Worm (Caenorhabditis elegans) whole organism, L1 larva: Measurements from ENCODE around the gene F19G12.4.
A peak's percentile ranks its signal among the peaks of the same experiment; 100 is the strongest.

Experiments
- C16A3.4 ChIP-seq: fragments of 150-350 bp; optimal IDR thresholded peaks from 2 replicates; lab custom pipeline; 2014; ENCODE audit warnings: missing biosample characterization, missing genetic modification characterization
- F16B12.6 ChIP-seq: fragments of 150-350 bp; optimal IDR thresholded peaks from 2 replicates; lab custom pipeline; 2014; ENCODE audit warnings: missing biosample characterization, missing genetic modification characterization
- Y116A8C.19 ChIP-seq: sonication (generic microtip); optimal IDR thresholded peaks from 2 replicates; lab custom pipeline; 2016; ENCODE audit warnings: missing compliant biosample characterization, missing genetic modification characterization, borderline replicate concordance
- ama-1 ChIP-seq: fragments of 150-350 bp; optimal IDR thresholded peaks from 2 replicates; lab custom pipeline; 2014
- ceh-8 ChIP-seq: fragments of 200-800 bp; sonication (Bioruptor generic); optimal IDR thresholded peaks from 2 replicates; lab custom pipeline; 2018; ENCODE audit warnings: mild to moderate bottlenecking, missing genetic modification characterization, moderate library complexity, missing compliant biosample characterization
- ces-1 ChIP-seq: fragments of 150-350 bp; optimal IDR thresholded peaks from 2 replicates; lab custom pipeline; 2014; ENCODE audit warnings: missing biosample characterization, missing genetic modification reagents, missing genetic modification characterization
- dsc-1 ChIP-seq: sonication (generic microtip); optimal IDR thresholded peaks from 2 replicates; lab custom pipeline; 2016; ENCODE audit warnings: mild to moderate bottlenecking, missing genetic modification characterization, missing compliant biosample characterization
- elt-2 ChIP-seq: sonication (generic microtip); optimal IDR thresholded peaks from 2 replicates; lab custom pipeline; 2016; ENCODE audit warnings: missing genetic modification characterization, mild to moderate bottlenecking, inconsistent platforms, missing compliant biosample characterization, missing genetic modification reagents
- ets-5 ChIP-seq: fragments of 200-800 bp; sonication (Bioruptor generic); IDR thresholded peaks from 2 replicates; pipeline ENCODE4 v1.3.6; 2022; ENCODE audit warnings: missing genetic modification characterization, missing compliant biosample characterization
- fkh-4 ChIP-seq: sonication (generic microtip); optimal IDR thresholded peaks from 2 replicates; lab custom pipeline; 2016; ENCODE audit warnings: missing compliant biosample characterization, missing genetic modification characterization, borderline replicate concordance
- fos-1 ChIP-seq: fragments of 150-350 bp; optimal IDR thresholded peaks from 2 replicates; lab custom pipeline; 2014; ENCODE audit warnings: missing biosample characterization, missing genetic modification characterization
- hlh-17 ChIP-seq: fragments of 200-800 bp; sonication (Bioruptor generic); optimal IDR thresholded peaks from 2 replicates; lab custom pipeline; 2018; ENCODE audit warnings: missing genetic modification characterization, mild to moderate bottlenecking, missing compliant biosample characterization, moderate library complexity, borderline replicate concordance
- hlh-4 ChIP-seq: sonication (generic microtip); optimal IDR thresholded peaks from 2 replicates; lab custom pipeline; 2016; ENCODE audit warnings: mild to moderate bottlenecking, missing genetic modification characterization, missing compliant biosample characterization
- isw-1 ChIP-seq: fragments of 200-800 bp; sonication (Bioruptor generic); IDR thresholded peaks from 2 replicates; pipeline ENCODE4 v1.3.6; 2022; ENCODE audit warnings: missing genetic modification characterization, missing compliant biosample characterization
- lin-35 ChIP-seq, 2 experiments: fragments of 150-350 bp; optimal IDR thresholded peaks; 2 replicates each; lab custom pipeline; 2014; ENCODE audit warnings: missing biosample characterization in 2 of 2, missing genetic modification characterization in 2 of 2, missing genetic modification reagents in 2 of 2
- lin-39 ChIP-seq: fragments of 150-350 bp; optimal IDR thresholded peaks from 2 replicates; lab custom pipeline; 2014; ENCODE audit warnings: missing biosample characterization, missing genetic modification reagents, missing genetic modification characterization
- lsy-2 ChIP-seq, 2 experiments: fragments of 150-350 bp; optimal IDR thresholded peaks; 2 replicates each; lab custom pipeline; 2014; ENCODE audit warnings: missing biosample characterization in 2 of 2, missing genetic modification characterization in 2 of 2
- mab-9 ChIP-seq: fragments of 200-800 bp; sonication (Bioruptor generic); IDR thresholded peaks from 2 replicates; pipeline ENCODE4 v1.3.6; 2022; ENCODE audit warnings: missing genetic modification reagents, missing genetic modification characterization, missing compliant biosample characterization
- mef-2 ChIP-seq: fragments of 150-350 bp; optimal IDR thresholded peaks from 2 replicates; lab custom pipeline; 2014; ENCODE audit warnings: missing biosample characterization, missing genetic modification characterization
- mep-1 ChIP-seq: fragments of 150-350 bp; optimal IDR thresholded peaks from 2 replicates; lab custom pipeline; 2014; ENCODE audit warnings: missing biosample characterization, missing genetic modification characterization
- nhr-12 ChIP-seq: sonication (generic microtip); optimal IDR thresholded peaks from 2 replicates; lab custom pipeline; 2017; ENCODE audit warnings: missing biosample characterization, missing genetic modification characterization
- nhr-19 ChIP-seq: fragments of 200-800 bp; sonication (Bioruptor generic); conservative IDR thresholded peaks from 2 replicates; pipeline ENCODE4 v1.3.6; 2022; ENCODE audit warnings: missing genetic modification characterization, missing compliant biosample characterization
- nhr-20 ChIP-seq: sonication (generic microtip); optimal IDR thresholded peaks from 2 replicates; lab custom pipeline; 2016; ENCODE audit warnings: mild to moderate bottlenecking, missing genetic modification characterization, missing compliant biosample characterization
- nhr-76 ChIP-seq: sonication (generic microtip); optimal IDR thresholded peaks from 2 replicates; lab custom pipeline; 2017; ENCODE audit warnings: missing biosample characterization, missing genetic modification characterization
- nhr-77 ChIP-seq: fragments of 150-350 bp; optimal IDR thresholded peaks from 2 replicates; lab custom pipeline; 2014; ENCODE audit warnings: missing biosample characterization, missing genetic modification characterization
- nhr-85 ChIP-seq: sonication (generic microtip); peaks from one replicate; lab custom pipeline; 2016; ENCODE audit warnings: missing genetic modification characterization, inconsistent platforms, missing compliant biosample characterization
- pax-3 ChIP-seq: fragments of 200-800 bp; sonication (Bioruptor generic); optimal IDR thresholded peaks from 2 replicates; lab custom pipeline; 2018; ENCODE audit warnings: mild to moderate bottlenecking, missing genetic modification characterization, moderate library complexity, missing compliant biosample characterization
- pqm-1 ChIP-seq: sonication (generic microtip); optimal IDR thresholded peaks from 3 replicates; lab custom pipeline; 2017; ENCODE audit warnings: missing biosample characterization, missing genetic modification characterization
- skn-1 ChIP-seq: fragments of 150-350 bp; optimal IDR thresholded peaks from 2 replicates; lab custom pipeline; 2014; ENCODE audit warnings: missing biosample characterization, missing genetic modification characterization
- snu-23 ChIP-seq: sonication (generic microtip); optimal IDR thresholded peaks from 2 replicates; lab custom pipeline; 2016; ENCODE audit warnings: missing genetic modification characterization, missing compliant biosample characterization
- sptf-1 ChIP-seq: fragments of 150-350 bp; optimal IDR thresholded peaks from 2 replicates; lab custom pipeline; 2014; ENCODE audit warnings: missing biosample characterization, missing genetic modification characterization
- sup-37 ChIP-seq: fragments of 200-800 bp; sonication (Bioruptor generic); optimal IDR thresholded peaks from 2 replicates; lab custom pipeline; 2018; ENCODE audit warnings: mild to moderate bottlenecking, missing genetic modification characterization, missing compliant biosample characterization
- unc-62 ChIP-seq: fragments of 150-350 bp; optimal IDR thresholded peaks from 2 replicates; lab custom pipeline; 2014; ENCODE audit warnings: missing biosample characterization, missing genetic modification reagents, missing genetic modification characterization
- zip-4 ChIP-seq: fragments of 200-800 bp; sonication (Bioruptor generic); optimal IDR thresholded peaks from 2 replicates; lab custom pipeline; 2018; ENCODE audit warnings: mild to moderate bottlenecking, missing genetic modification characterization, moderate library complexity, missing compliant biosample characterization
- ztf-4 ChIP-seq: fragments of 150-350 bp; optimal IDR thresholded peaks from 2 replicates; lab custom pipeline; 2014; ENCODE audit warnings: missing biosample characterization, missing genetic modification characterization

Gene F19G12.4

ce11 chrX:1416776-1417354 lies at the start of gene F19G12.4, which contains the start of gene F19G12.8:
Gene F19G12.4 (plus strand): TSS chrX:1417304.
Gene F19G12.8 (plus strand): TSS chrX:1417320.
- peak; percentile 12 for TF ChIP-seq elt-2 (tag; lab: Kevin White, UChicago)
- no peak for TF ChIP-seq ets-5 (GFP tag; lab: Robert Waterston, UW)
- peak in 1 of 2 experiments; percentile 1 for TF ChIP-seq lin-35 (GFP tag; optimal IDR thresholded peaks at IDR 0.05; lab: Kevin White, UChicago)
- TF ChIP-seq nhr-85, result peak; percentile 20
- no peak for TF ChIP-seq ztf-4

ce11 chrX:1367416-1367815 lies 49.7 kb upstream of the F19G12.4 start, which contains the start of gene dgn-2:
Gene dgn-2 (minus strand): TSS chrX:1367516.
- TF ChIP-seq snu-23 (GFP tag; lab: Kevin White, UChicago) (no peak), fkh-4 (no peak), nhr-20 (no peak), unc-62 (no peak), ama-1 (lab: Kevin White, UChicago) (no peak), sptf-1 (tag; lab: Kevin White, UChicago) (no peak), pax-3 (tag; lab: Kevin White, UChicago) (no peak), nhr-19 (GFP tag; lab: Robert Waterston, UW) (no peak), nhr-12 (tag; lab: Kevin White, UChicago) (no peak), lsy-2 (tag; optimal IDR thresholded peaks at IDR 0.05; lab: Kevin White, UChicago) (no peak), lin-39 (tag; lab: Kevin White, UChicago) (no peak), nhr-85 (no peak), mef-2 (tag; lab: Kevin White, UChicago) (no peak), sup-37 (GFP tag; lab: Kevin White, UChicago) (no peak), skn-1 (tag; lab: Kevin White, UChicago) (no peak), ceh-8 (GFP tag; lab: Kevin White, UChicago) (no peak), hlh-17 (GFP tag; lab: Kevin White, UChicago) (no peak), mab-9 (GFP tag; lab: Robert Waterston, UW) (no peak), hlh-4 (no peak), Y116A8C.19 (tag; lab: Kevin White, UChicago) (no peak)
- TF ChIP-seq, all 84 proteins: peak for 0

ce11 chrX:1370736-1371281 lies 46.3 kb upstream of the F19G12.4 start, which contains the start of gene F56C3.7:
Gene F56C3.7 (minus strand): TSS chrX:1370786.
- TF ChIP-seq pqm-1 (tag; lab: Kevin White, UChicago) (no peak), dsc-1 (tag; lab: Kevin White, UChicago) (peak; percentile 51), F16B12.6 (tag; lab: Kevin White, UChicago) (no peak)

ce11 chrX:1371688-1372087 lies 45.4 kb upstream of the F19G12.4 start, which contains the start of gene fbxa-190:
Gene fbxa-190 (plus strand): TSS chrX:1372012.
- no peak for TF ChIP-seq fos-1 (tag; lab: Kevin White, UChicago)
- TF ChIP-seq ets-5 (GFP tag; lab: Robert Waterston, UW), result no peak
- no peak for TF ChIP-seq sup-37 (GFP tag; lab: Kevin White, UChicago)
- peak; percentile 32 for TF ChIP-seq elt-2 (tag; lab: Kevin White, UChicago)
- TF ChIP-seq nhr-76 (tag; lab: Kevin White, UChicago), result no peak

ce11 chrX:1372464-1372863 lies 44.6 kb upstream of the F19G12.4 start:
- no peak for TF ChIP-seq ces-1 (GFP tag; lab: Kevin White, UChicago)
- TF ChIP-seq fos-1 (tag; lab: Kevin White, UChicago), result no peak
- TF ChIP-seq ztf-4, result no peak
- no peak for TF ChIP-seq mep-1 (tag; lab: Kevin White, UChicago)
- TF ChIP-seq snu-23 (GFP tag; lab: Kevin White, UChicago), result no peak
- TF ChIP-seq C16A3.4 (tag; lab: Kevin White, UChicago), result no peak
- no peak for TF ChIP-seq zip-4 (GFP tag; lab: Kevin White, UChicago)
- no peak for TF ChIP-seq sup-37 (GFP tag; lab: Kevin White, UChicago)
- no peak for TF ChIP-seq isw-1
- no peak for TF ChIP-seq nhr-77 (tag; lab: Kevin White, UChicago)
